Comparison of ENCODE assay signal across 2 fruit fly cellular contexts in the genomic region with DNA sequence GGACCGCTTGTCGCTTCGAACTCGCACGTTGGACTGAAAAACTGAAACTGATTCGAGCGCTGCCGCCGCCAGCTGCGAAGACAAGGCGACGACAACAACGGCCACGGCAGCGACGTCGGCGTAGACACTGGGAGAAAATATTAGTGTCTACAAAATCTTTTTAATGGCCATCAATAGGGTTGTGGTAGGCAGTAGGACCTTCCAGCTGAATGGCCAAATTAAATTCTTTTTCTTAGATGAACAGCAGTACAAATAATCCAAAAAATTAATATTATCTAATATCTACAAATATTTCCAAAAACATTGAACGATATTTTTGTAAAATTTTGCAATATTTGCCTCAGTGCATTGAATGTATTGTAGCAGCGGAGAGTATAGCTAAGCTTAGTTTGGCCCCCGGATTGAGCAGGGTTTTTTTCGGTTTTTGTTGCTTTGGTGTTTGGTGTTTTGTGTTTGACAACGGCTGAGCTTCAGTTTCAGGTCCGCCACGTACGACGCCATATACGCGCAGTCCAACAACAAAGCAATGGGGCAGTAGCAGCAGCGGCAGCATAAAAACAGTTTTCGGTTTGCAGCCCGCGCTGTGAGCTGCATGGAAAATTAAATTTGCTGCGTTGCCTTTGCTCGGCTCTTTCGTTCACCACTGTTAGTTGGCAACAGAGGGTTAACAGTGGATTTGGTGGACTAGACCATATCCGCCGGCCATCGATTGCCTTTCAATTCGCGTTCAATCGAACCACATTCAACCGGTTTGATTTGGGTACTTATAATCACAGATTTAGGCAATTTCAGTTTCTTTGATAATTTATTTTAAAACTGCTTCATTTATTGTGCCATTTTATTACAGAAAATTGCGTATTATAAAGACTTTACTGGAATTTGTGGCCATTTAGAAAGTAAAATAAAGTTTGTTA.
TF ChIP-seq lines count a peak whose summit lies in the region.

Gene Cht7, minus strand, starts transcription at position 51 of the 914 bp plus-strand sequence.

TF ChIP-seq in whole organism, embryonic, 481 proteins besides CTCF, POLR2A, EP300 and RAD21 (continued from another document and continues in another):
- peak; percentile 90 for TF ChIP-seq Xrp1 (GFP tag; IDR thresholded peaks at IDR 0.05; lab: Robert Waterston, UW)
- TF ChIP-seq chm (GFP tag; IDR thresholded peaks at IDR 0.05; lab: Robert Waterston, UW), result peak; percentile 46; the same call in 1 of the 2 replicates
- no peak for TF ChIP-seq Elba2 (GFP tag; optimal IDR thresholded peaks at IDR 0.05; lab: Kevin White, UChicago)
- peak; percentile 78 for TF ChIP-seq Vsx1 (GFP tag; optimal IDR thresholded peaks at IDR 0.05; lab: Kevin White, UChicago)
- peak; percentile 87 for TF ChIP-seq lab (GFP tag; optimal IDR thresholded peaks at IDR 0.05; lab: Kevin White, UChicago)
- peak; percentile 89 for TF ChIP-seq Ssrp (tag; optimal IDR thresholded peaks at IDR 0.05; lab: Kevin White, UChicago)
- no peak; the same call in 1 of the 2 replicates for TF ChIP-seq Ravus (GFP tag; IDR thresholded peaks at IDR 0.05; lab: Robert Waterston, UW)
- TF ChIP-seq CG34422 (GFP tag; IDR thresholded peaks at IDR 0.05; lab: Robert Waterston, UW), result peak; percentile 85
- TF ChIP-seq TFAM (GFP tag; optimal IDR thresholded peaks at IDR 0.05; lab: Kevin White, UChicago), result no peak
- TF ChIP-seq Oli (tag; optimal IDR thresholded peaks at IDR 0.05; lab: Kevin White, UChicago), result peak; percentile 91
- no peak for TF ChIP-seq mirr (GFP tag; optimal IDR thresholded peaks at IDR 0.05; lab: Kevin White, UChicago)
- TF ChIP-seq Mrtf (GFP tag; IDR thresholded peaks at IDR 0.05; lab: Robert Waterston, UW), result peak; percentile 86
- no peak for TF ChIP-seq CG4282 (GFP tag; optimal IDR thresholded peaks at IDR 0.05; lab: Kevin White, UChicago)
- TF ChIP-seq klu (GFP tag; IDR thresholded peaks at IDR 0.05; lab: Robert Waterston, UW), result peak; percentile 79; the same call in 1 of the 2 replicates
- TF ChIP-seq NK7.1 (GFP tag; optimal IDR thresholded peaks at IDR 0.05; lab: Kevin White, UChicago), result peak; percentile 18
- TF ChIP-seq CG11398 (GFP tag; optimal IDR thresholded peaks at IDR 0.05; lab: Kevin White, UChicago), result peak; percentile 49
- TF ChIP-seq CG17802 (tag; optimal IDR thresholded peaks at IDR 0.05; lab: Kevin White, UChicago), result peak; percentile 22
- no peak for TF ChIP-seq zen2 (GFP tag; IDR thresholded peaks at IDR 0.05; lab: Robert Waterston, UW; ENCODE audit: partially characterized antibody)
- TF ChIP-seq bsh (GFP tag; optimal IDR thresholded peaks at IDR 0.05; lab: Kevin White, UChicago), result peak; percentile 78 to 92
- TF ChIP-seq wek (GFP tag; optimal IDR thresholded peaks at IDR 0.05; lab: Kevin White, UChicago), result peak; percentile 15
- peak; percentile 11 for TF ChIP-seq CG15011 (GFP tag; optimal IDR thresholded peaks at IDR 0.05; lab: Kevin White, UChicago)
- peak; percentile 73; the same call in 2 of the 3 replicates for TF ChIP-seq gce (GFP tag; IDR thresholded peaks at IDR 0.05; lab: Robert Waterston, UW)
- TF ChIP-seq YL-1 (GFP tag; optimal IDR thresholded peaks at IDR 0.05; lab: Kevin White, UChicago), result peak; percentile 47
- TF ChIP-seq CG17612 (GFP tag; IDR thresholded peaks at IDR 0.05; lab: Robert Waterston, UW), result peak; percentile 64
- no peak for TF ChIP-seq nerfin-2 (GFP tag; IDR thresholded peaks at IDR 0.05; lab: Robert Waterston, UW; ENCODE audit: partially characterized antibody)
- peak; percentile 94 for TF ChIP-seq gem (tag; optimal IDR thresholded peaks at IDR 0.05; lab: Kevin White, UChicago)
- TF ChIP-seq CG2116 (GFP tag; optimal IDR thresholded peaks at IDR 0.05; lab: Kevin White, UChicago), result peak; percentile 46
- TF ChIP-seq pum (GFP tag; optimal IDR thresholded peaks at IDR 0.05; lab: Kevin White, UChicago), result peak; percentile 46
- TF ChIP-seq nmo (GFP tag; optimal IDR thresholded peaks at IDR 0.05; lab: Kevin White, UChicago), result peak; percentile 92
- TF ChIP-seq CG14965 (GFP tag; optimal IDR thresholded peaks at IDR 0.05; lab: Kevin White, UChicago; ENCODE audit: borderline replicate concordance), result no peak
- TF ChIP-seq phol (tag; optimal IDR thresholded peaks at IDR 0.05; lab: Kevin White, UChicago), result peak; percentile 87
- TF ChIP-seq ap (GFP tag; IDR thresholded peaks at IDR 0.05; lab: Robert Waterston, UW), result peak; percentile 75
- TF ChIP-seq CG13296 (GFP tag; optimal IDR thresholded peaks at IDR 0.05; lab: Kevin White, UChicago), result peak; percentile 76
- TF ChIP-seq CG16813 (GFP tag; IDR thresholded peaks at IDR 0.05; lab: Robert Waterston, UW; ENCODE audit: partially characterized antibody), result no peak
- peak; percentile 77 for TF ChIP-seq Blimp-1 (GFP tag; optimal IDR thresholded peaks at IDR 0.05; lab: Kevin White, UChicago)
- peak; percentile 83 for TF ChIP-seq Dbx (GFP tag; IDR thresholded peaks at IDR 0.05; lab: Robert Waterston, UW)
- peak; percentile 64 for TF ChIP-seq Jarid2 (GFP tag; optimal IDR thresholded peaks at IDR 0.05; lab: Kevin White, UChicago)
- peak; percentile 76 for TF ChIP-seq al (GFP tag; IDR thresholded peaks at IDR 0.05; lab: Robert Waterston, UW)
- TF ChIP-seq gsb-n (tag; optimal IDR thresholded peaks at IDR 0.05; lab: Kevin White, UChicago), result peak; percentile 88
- peak; percentile 67 for TF ChIP-seq CG10462 (GFP tag; optimal IDR thresholded peaks at IDR 0.05; lab: Kevin White, UChicago)
- 0 out of 2 replicates have a peak, but pooled peaks have one; percentile 30 for TF ChIP-seq Doc2 (GFP tag; IDR thresholded peaks at IDR 0.05; lab: Robert Waterston, UW)
- no peak for TF ChIP-seq D (optimal IDR thresholded peaks at IDR 0.05; lab: Kevin White, UChicago)
- TF ChIP-seq D (GFP tag; optimal IDR thresholded peaks at IDR 0.05; lab: Kevin White, UChicago), result peak; percentile 81
- TF ChIP-seq Usf (GFP tag; optimal IDR thresholded peaks at IDR 0.05; lab: Kevin White, UChicago), result peak; percentile 62
- peak; percentile 46 for TF ChIP-seq kah (GFP tag; optimal IDR thresholded peaks at IDR 0.05; lab: Kevin White, UChicago)
- peak; percentile 50; the same call in 1 of the 2 replicates for TF ChIP-seq dimm (GFP tag; IDR thresholded peaks at IDR 0.05; lab: Robert Waterston, UW)
- TF ChIP-seq CG4424 (GFP tag; optimal IDR thresholded peaks at IDR 0.05; lab: Kevin White, UChicago), result peak; percentile 77
- TF ChIP-seq oc (tag; optimal IDR thresholded peaks at IDR 0.05; lab: Kevin White, UChicago), result peak; percentile 90
- TF ChIP-seq Sry-β (GFP tag; optimal IDR thresholded peaks at IDR 0.05; lab: Kevin White, UChicago), result no peak
- peak; percentile 54 for TF ChIP-seq pnt (GFP tag; optimal IDR thresholded peaks at IDR 0.05; lab: Kevin White, UChicago)
- peak; percentile 57 for TF ChIP-seq lbe (GFP tag; optimal IDR thresholded peaks at IDR 0.05; lab: Kevin White, UChicago)
- TF ChIP-seq az2 (GFP tag; optimal IDR thresholded peaks at IDR 0.05; lab: Kevin White, UChicago), result peak; percentile 88
- TF ChIP-seq sens (GFP tag; lab: Kevin White, UChicago), result peak; percentile 89
- peak; percentile 84 for TF ChIP-seq Optix (GFP tag; IDR thresholded peaks at IDR 0.05; lab: Robert Waterston, UW)
- no peak for TF ChIP-seq Dfd (GFP tag; optimal IDR thresholded peaks at IDR 0.05; lab: Kevin White, UChicago)
- peak; percentile 66; the same call in 3 of the 4 replicates for TF ChIP-seq Gug (GFP tag; IDR thresholded peaks at IDR 0.05; lab: Robert Waterston, UW)
- TF ChIP-seq CG18619 (GFP tag; optimal IDR thresholded peaks at IDR 0.05; lab: Kevin White, UChicago), result peak; percentile 86
- no peak for TF ChIP-seq CG1832 (GFP tag; optimal IDR thresholded peaks at IDR 0.05; lab: Kevin White, UChicago)
- TF ChIP-seq Lhr (GFP tag; optimal IDR thresholded peaks at IDR 0.05; lab: Kevin White, UChicago), result peak; percentile 65

TF ChIP-seq in whole organism, prepupa, 60 proteins besides CTCF, POLR2A, EP300 and RAD21 (continued from another document):
- TF ChIP-seq salr (GFP tag; optimal IDR thresholded peaks at IDR 0.05; lab: Kevin White, UChicago) (peak; percentile 85 to 92), CG11902 (GFP tag; optimal IDR thresholded peaks at IDR 0.05; lab: Kevin White, UChicago) (peak; percentile 63), CG3032 (tag; optimal IDR thresholded peaks at IDR 0.05; lab: Kevin White, UChicago) (peak; percentile 90), pdm3 (GFP tag; optimal IDR thresholded peaks at IDR 0.05; lab: Kevin White, UChicago) (peak; percentile 92), svp (GFP tag; lab: Kevin White, UChicago) (peak; percentile 92), esn (GFP tag; optimal IDR thresholded peaks at IDR 0.05; lab: Kevin White, UChicago) (peak; percentile 89), Sox102F (GFP tag; optimal IDR thresholded peaks at IDR 0.05; lab: Kevin White, UChicago) (peak; percentile 87), Lpt (GFP tag; optimal IDR thresholded peaks at IDR 0.05; lab: Kevin White, UChicago) (peak; percentile 93), Eip75B (GFP tag; optimal IDR thresholded peaks at IDR 0.05; lab: Kevin White, UChicago) (peak; percentile 89), CG11762 (GFP tag; optimal IDR thresholded peaks at IDR 0.05; lab: Kevin White, UChicago; ENCODE audit: insufficient read depth) (peak; percentile 82), eg (GFP tag; IDR thresholded peaks at IDR 0.05; lab: Robert Waterston, UW) (peak; percentile 93)
